Worm (Caenorhabditis elegans) whole organism, L4 larva: ENCODE measurements around the gene clec-242.

Experiments
- T20F7.1 ChIP-seq: fragments of 200-800 bp; sonication (Bioruptor generic); optimal IDR thresholded peaks from 2 replicates; lab custom pipeline; 2018; ENCODE audit warnings: mild to moderate bottlenecking, missing genetic modification characterization, missing compliant biosample characterization
- aly-2 ChIP-seq: sonication (generic microtip); optimal IDR thresholded peaks from 2 replicates; lab custom pipeline; 2018; ENCODE audit warnings: missing biosample characterization, missing genetic modification characterization
- arid-1 ChIP-seq: fragments of 200-800 bp; sonication (Bioruptor generic); conservative IDR thresholded peaks from 2 replicates; pipeline ENCODE4 v1.3.6; 2022; ENCODE audit warnings: missing genetic modification reagents, missing genetic modification characterization, missing compliant biosample characterization
- attf-4 ChIP-seq: sonication (generic microtip); optimal IDR thresholded peaks from 3 replicates; lab custom pipeline; 2017; ENCODE audit warnings: missing biosample characterization, missing genetic modification characterization
- ceh-28 ChIP-seq: fragments of 150-350 bp; optimal IDR thresholded peaks from 2 replicates; lab custom pipeline; 2014; ENCODE audit warnings: missing biosample characterization, missing genetic modification reagents, missing genetic modification characterization
- ceh-62 ChIP-seq: sonication (generic microtip); optimal IDR thresholded peaks from 2 replicates; lab custom pipeline; 2017; ENCODE audit warnings: missing biosample characterization, missing genetic modification characterization
- ceh-82 ChIP-seq: sonication (generic microtip); optimal IDR thresholded peaks from 2 replicates; lab custom pipeline; 2017; ENCODE audit warnings: missing biosample characterization, missing genetic modification characterization
- cey-2 ChIP-seq: sonication (generic microtip); optimal IDR thresholded peaks from 3 replicates; lab custom pipeline; 2017; ENCODE audit warnings: missing genetic modification characterization, mild to moderate bottlenecking, missing compliant biosample characterization, antibody characterized with exemption, borderline replicate concordance; ENCODE audit not compliant: insufficient read depth
- ctbp-1 ChIP-seq: fragments of 200-800 bp; sonication (Bioruptor generic); IDR thresholded peaks from 2 replicates; pipeline ENCODE4 v1.3.6; 2022; ENCODE audit warnings: missing genetic modification reagents, missing genetic modification characterization, missing compliant biosample characterization
- daf-16 ChIP-seq, 3 experiments: sonication (generic microtip); optimal IDR thresholded peaks; 2 replicates each; lab custom pipeline; 2016 to 2017; ENCODE audit warnings: missing genetic modification characterization in 3 of 3, missing genetic modification reagents in 3 of 3, mild to moderate bottlenecking in 2 of 3, missing compliant biosample characterization in 2 of 3, missing biosample characterization in 1 of 3, moderate library complexity in 1 of 3
- daf-8 ChIP-seq: fragments of 200-800 bp; sonication (Bioruptor generic); IDR thresholded peaks from 2 replicates; pipeline ENCODE4 v1.3.6; 2022; ENCODE audit warnings: missing genetic modification characterization, missing compliant biosample characterization
- dmd-6 ChIP-seq: fragments of 200-800 bp; sonication (Bioruptor generic); IDR thresholded peaks from 2 replicates; pipeline ENCODE4 v1.3.6; 2022; ENCODE audit warnings: missing genetic modification reagents, missing genetic modification characterization, missing compliant biosample characterization
- egl-27 ChIP-seq: sonication (generic microtip); optimal IDR thresholded peaks from 3 replicates; lab custom pipeline; 2017; ENCODE audit warnings: missing biosample characterization, missing genetic modification reagents, missing genetic modification characterization
- hlh-11 ChIP-seq: fragments of 200-800 bp; sonication (Bioruptor generic); optimal IDR thresholded peaks from 2 replicates; lab custom pipeline; 2018; ENCODE audit warnings: mild to moderate bottlenecking, missing genetic modification characterization, missing compliant biosample characterization
- lin-13 ChIP-seq: fragments of 150-350 bp; optimal IDR thresholded peaks from 2 replicates; lab custom pipeline; 2014; ENCODE audit warnings: missing biosample characterization, missing genetic modification reagents, missing genetic modification characterization
- lin-29 ChIP-seq: fragments of 200-800 bp; sonication (Bioruptor generic); IDR thresholded peaks from 2 replicates; pipeline ENCODE4 v1.3.6; 2022; ENCODE audit warnings: missing genetic modification reagents, missing genetic modification characterization, missing compliant biosample characterization
- lin-39 ChIP-seq: fragments of 150-350 bp; optimal IDR thresholded peaks from 2 replicates; lab custom pipeline; 2014; ENCODE audit warnings: missing biosample characterization, missing genetic modification reagents, missing genetic modification characterization
- lir-3 ChIP-seq: sonication (generic microtip); optimal IDR thresholded peaks from 2 replicates; lab custom pipeline; 2016; ENCODE audit warnings: mild to moderate bottlenecking, missing genetic modification characterization, missing compliant biosample characterization
- lsy-2 ChIP-seq, 2 experiments: fragments of 150-350 bp in 1 of 2; sonication (generic microtip) in 1 of 2; optimal IDR thresholded peaks; 2 replicates each; lab custom pipeline; 2014 to 2017; ENCODE audit warnings: missing biosample characterization in 2 of 2, missing genetic modification characterization in 2 of 2
- madf-5 ChIP-seq, 2 experiments: fragments of 200-800 bp; sonication (Bioruptor generic); IDR thresholded peaks; 2 replicates each; pipeline ENCODE4 v1.3.6; 2022; ENCODE audit warnings: missing compliant biosample characterization in 2 of 2, missing genetic modification characterization in 2 of 2
- nhr-28 ChIP-seq: fragments of 150-350 bp; optimal IDR thresholded peaks from 2 replicates; lab custom pipeline; 2014; ENCODE audit warnings: missing biosample characterization, missing genetic modification characterization
- nhr-48 ChIP-seq: sonication (generic microtip); optimal IDR thresholded peaks from 2 replicates; lab custom pipeline; 2016; ENCODE audit warnings: mild to moderate bottlenecking, missing genetic modification characterization, missing compliant biosample characterization
- nhr-6 ChIP-seq: fragments of 150-350 bp; optimal IDR thresholded peaks from 2 replicates; lab custom pipeline; 2014; ENCODE audit warnings: missing biosample characterization, missing genetic modification characterization
- nhr-76 ChIP-seq: fragments of 150-350 bp; optimal IDR thresholded peaks from 2 replicates; lab custom pipeline; 2014; ENCODE audit warnings: missing biosample characterization, missing genetic modification characterization
- php-3 ChIP-seq: fragments of 200-800 bp; sonication (Bioruptor generic); IDR thresholded peaks from 2 replicates; pipeline ENCODE4 v1.3.6; 2022; ENCODE audit warnings: missing genetic modification reagents, missing genetic modification characterization, missing compliant biosample characterization
- pqm-1 ChIP-seq: sonication (generic microtip); optimal IDR thresholded peaks from 2 replicates; lab custom pipeline; 2017; ENCODE audit warnings: missing biosample characterization, missing genetic modification characterization
- saeg-2 ChIP-seq: fragments of 200-800 bp; sonication (Bioruptor generic); IDR thresholded peaks from 2 replicates; pipeline ENCODE4 v1.3.6; 2022; ENCODE audit warnings: missing genetic modification reagents, missing genetic modification characterization, missing compliant biosample characterization
- skn-1 ChIP-seq: fragments of 150-350 bp; optimal IDR thresholded peaks from 2 replicates; lab custom pipeline; 2014; ENCODE audit warnings: missing biosample characterization, missing genetic modification characterization
- snpc-1.2 ChIP-seq: fragments of 200-800 bp; sonication (Bioruptor generic); IDR thresholded peaks from 2 replicates; pipeline ENCODE4 v1.3.6; 2022; ENCODE audit warnings: missing genetic modification reagents, missing genetic modification characterization, missing compliant biosample characterization
- snpc-4 ChIP-seq: fragments of 150-350 bp; optimal IDR thresholded peaks from 2 replicates; lab custom pipeline; 2014; ENCODE audit warnings: missing biosample characterization, missing genetic modification characterization
- spr-3 ChIP-seq: fragments of 200-800 bp; sonication (Bioruptor generic); optimal IDR thresholded peaks from 2 replicates; lab custom pipeline; 2018; ENCODE audit warnings: mild to moderate bottlenecking, missing genetic modification characterization, missing compliant biosample characterization
- unc-130 ChIP-seq: sonication (generic microtip); optimal IDR thresholded peaks from 2 replicates; lab custom pipeline; 2016; ENCODE audit warnings: missing genetic modification reagents, missing genetic modification characterization, missing compliant biosample characterization
- vab-7 ChIP-seq: fragments of 200-800 bp; sonication (Bioruptor generic); IDR thresholded peaks from 2 replicates; pipeline ENCODE4 v1.3.6; 2022; ENCODE audit warnings: missing genetic modification reagents, missing genetic modification characterization, missing compliant biosample characterization
- zfp-2 ChIP-seq: sonication (generic microtip); optimal IDR thresholded peaks from 2 replicates; lab custom pipeline; 2016; ENCODE audit warnings: mild to moderate bottlenecking, missing genetic modification characterization, missing compliant biosample characterization

clec-242 gene

ce11 chrV:17248915-17249314 lies 3.6 kb upstream of the clec-242 start, which contains the start of gene clec-243:
TSS of gene clec-243 (minus strand) at chrV:17249015.
- TF ChIP-seq aly-2 (tag; lab: Kevin White, UChicago) (no peak), vab-7 (GFP tag; lab: Robert Waterston, UW) (no peak), ctbp-1 (no peak), hlh-11 (tag; lab: Kevin White, UChicago) (no peak), daf-8 (no peak), lin-29 (GFP tag; lab: Robert Waterston, UW) (no peak), snpc-4 (tag; lab: Kevin White, UChicago) (no peak), ceh-82 (tag; lab: Kevin White, UChicago) (no peak), nhr-48 (tag; lab: Kevin White, UChicago) (no peak), unc-130 (GFP tag; lab: Kevin White, UChicago) (no peak), arid-1 (GFP tag; lab: Robert Waterston, UW) (no peak), saeg-2 (GFP tag; lab: Robert Waterston, UW) (no peak), lin-13 (GFP tag; lab: Kevin White, UChicago) (no peak), spr-3 (no peak), snpc-1.2 (no peak), lir-3 (tag; lab: Kevin White, UChicago) (no peak)

ce11 chrV:17243016-17243415 lies 2.3 kb downstream of the clec-242 start:
- TF ChIP-seq T20F7.1: no peak
- 0 out of 2 replicates have a peak, but pooled peaks have one; percentile 26 for TF ChIP-seq php-3 (GFP tag; lab: Robert Waterston, UW)
- TF ChIP-seq pqm-1 (tag; lab: Kevin White, UChicago): peak; percentile 20
- TF ChIP-seq dmd-6 (GFP tag; lab: Robert Waterston, UW): 0 out of 2 replicates have a peak, but pooled peaks have one; percentile 7

- no peak for TF ChIP-seq lin-39 (tag; lab: Kevin White, UChicago)
- TF ChIP-seq nhr-6 (tag; lab: Kevin White, UChicago): no peak
- no peak for TF ChIP-seq zfp-2 (tag; lab: Kevin White, UChicago)
- TF ChIP-seq attf-4 (tag; lab: Kevin White, UChicago): no peak
- TF ChIP-seq cey-2: no peak
- TF ChIP-seq lin-13 (GFP tag; lab: Kevin White, UChicago): no peak
- no peak for TF ChIP-seq pqm-1 (tag; lab: Kevin White, UChicago)
- TF ChIP-seq madf-5 (GFP tag; IDR thresholded peaks at IDR 0.05; lab: Robert Waterston, UW): no peak
- no peak for TF ChIP-seq lsy-2 (tag; optimal IDR thresholded peaks at IDR 0.05; lab: Kevin White, UChicago)
- TF ChIP-seq ceh-62: no peak
- TF ChIP-seq, all 104 proteins: peak for 0
These were observed 2.8 kb downstream of the clec-242 start, which contains the start of gene Y68A4B.3 for ce11 chrV:17242552-17242951. TSS of gene Y68A4B.3 (minus strand) at chrV:17242652.

ce11 chrV:17241278-17241661 lies 4.0 kb downstream of the clec-242 start:
- no peak for TF ChIP-seq ceh-28
- peak; percentile 86 for TF ChIP-seq pqm-1 (tag; lab: Kevin White, UChicago)
- TF ChIP-seq nhr-76 (tag; lab: Kevin White, UChicago): no peak
- TF ChIP-seq egl-27 (tag; lab: Kevin White, UChicago): no peak
- TF ChIP-seq dmd-6 (GFP tag; lab: Robert Waterston, UW): peak; percentile 73
- TF ChIP-seq hlh-11 (tag; lab: Kevin White, UChicago): peak; percentile 53
- no peak for TF ChIP-seq daf-16 (GFP tag; optimal IDR thresholded peaks at IDR 0.05; lab: Kevin White, UChicago)
- peak; percentile 47 for TF ChIP-seq daf-16 (tag; optimal IDR thresholded peaks at IDR 0.05; lab: Kevin White, UChicago)
- peak; percentile 47 for TF ChIP-seq nhr-28 (tag; lab: Kevin White, UChicago)
- TF ChIP-seq T20F7.1: no peak
- TF ChIP-seq skn-1 (tag; lab: Kevin White, UChicago): no peak
